Worm (Caenorhabditis elegans) whole organism, L4 larva: ENCODE results near the gene C35A5.10.

ENCODE experiments used
- ZK546.5 ChIP-seq, 2 experiments: sonication (generic microtip); optimal IDR thresholded peaks; 2 replicates each; lab custom pipeline; 2017; ENCODE audit warnings: missing biosample characterization in 2 of 2, missing genetic modification characterization in 2 of 2
- ama-1 ChIP-seq: fragments of 150-350 bp; optimal IDR thresholded peaks from 2 replicates; lab custom pipeline; 2014; ENCODE audit warnings: inconsistent platforms, mixed read lengths
- gei-8 ChIP-seq: fragments of 200-800 bp; sonication (Bioruptor generic); optimal IDR thresholded peaks from 2 replicates; lab custom pipeline; 2018; ENCODE audit warnings: mild to moderate bottlenecking, missing genetic modification characterization, missing compliant biosample characterization
- lir-3 ChIP-seq: sonication (generic microtip); optimal IDR thresholded peaks from 2 replicates; lab custom pipeline; 2016; ENCODE audit warnings: mild to moderate bottlenecking, missing genetic modification characterization, missing compliant biosample characterization
- mdl-1 ChIP-seq, 2 experiments: fragments of 150-350 bp in 1 of 2; sonication (generic microtip) in 1 of 2; optimal IDR thresholded peaks; 2 replicates each; lab custom pipeline; 2014 to 2017; ENCODE audit warnings: missing biosample characterization in 2 of 2, missing genetic modification characterization in 2 of 2
- nhr-48 ChIP-seq: sonication (generic microtip); optimal IDR thresholded peaks from 2 replicates; lab custom pipeline; 2016; ENCODE audit warnings: mild to moderate bottlenecking, missing genetic modification characterization, missing compliant biosample characterization
- nhr-6 ChIP-seq: fragments of 150-350 bp; optimal IDR thresholded peaks from 2 replicates; lab custom pipeline; 2014; ENCODE audit warnings: missing biosample characterization, missing genetic modification characterization
- set-16 ChIP-seq: fragments of 200-800 bp; sonication (Bioruptor generic); IDR thresholded peaks from 2 replicates; pipeline ENCODE4 v1.3.6; 2022; ENCODE audit warnings: missing genetic modification reagents, missing genetic modification characterization, missing compliant biosample characterization
- zfp-2 ChIP-seq: sonication (generic microtip); optimal IDR thresholded peaks from 2 replicates; lab custom pipeline; 2016; ENCODE audit warnings: mild to moderate bottlenecking, missing genetic modification characterization, missing compliant biosample characterization

DNA sequence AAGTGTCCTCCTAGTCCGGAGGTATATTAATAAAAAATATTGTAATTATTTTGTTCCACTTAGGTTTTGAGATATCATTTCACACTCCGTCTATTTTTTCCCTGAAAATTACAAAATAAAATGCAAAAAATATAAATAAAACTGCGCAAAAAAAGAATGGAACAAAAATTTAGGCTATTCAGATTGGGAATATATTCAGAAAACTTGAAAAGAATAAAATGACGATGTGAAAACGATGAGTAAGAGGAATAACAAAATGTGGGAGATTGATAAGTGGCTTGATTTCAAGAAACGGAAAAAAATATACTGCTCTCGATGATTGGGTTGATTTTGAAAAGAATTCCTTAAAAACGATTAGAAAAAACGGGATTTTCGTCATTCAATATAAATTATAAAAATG is 10.3 kb downstream of the C35A5.10 start, which contains the start of gene dmsr-8:
- TF ChIP-seq ZK546.5 (tag; optimal IDR thresholded peaks at IDR 0.05; lab: Kevin White, UChicago) (no peak), zfp-2 (tag; lab: Kevin White, UChicago) (no peak), nhr-6 (tag; lab: Kevin White, UChicago) (no peak), lir-3 (tag; lab: Kevin White, UChicago) (no peak), ama-1 (no peak), set-16 (no peak), nhr-48 (tag; lab: Kevin White, UChicago) (no peak), mdl-1 (tag; optimal IDR thresholded peaks at IDR 0.05; lab: Kevin White, UChicago) (no peak), gei-8 (GFP tag; lab: Kevin White, UChicago) (no peak)
